Fruit fly (Drosophila melanogaster): Measurements from ENCODE around the gene CG8326.

dm6 chrX:17588565-17588964 is 40.7 kb downstream of the CG8326 start, which contains the start of gene CG12992:
- TF ChIP-seq psq (optimal IDR thresholded peaks at IDR 0.05): no peak
- TF ChIP-seq insv (optimal IDR thresholded peaks at IDR 0.05): no peak
- TF ChIP-seq Sin3A (optimal IDR thresholded peaks at IDR 0.05): no peak
- TF ChIP-seq h (optimal IDR thresholded peaks at IDR 0.05): no peak
- TF ChIP-seq ttk (optimal IDR thresholded peaks at IDR 0.05): no peak

Measured in Kc167 (cell line).